Worm (Caenorhabditis elegans) whole organism, L2 larva: ENCODE measurements around the gene sqst-5.

Experiments used
- ceh-82 ChIP-seq: fragments of 150-350 bp; optimal IDR thresholded peaks from 2 replicates; lab custom pipeline; 2014; ENCODE audit warnings: missing biosample characterization, missing genetic modification characterization
- fos-1 ChIP-seq: fragments of 150-350 bp; optimal IDR thresholded peaks from 2 replicates; lab custom pipeline; 2014; ENCODE audit warnings: missing biosample characterization, missing genetic modification characterization
- lin-39 ChIP-seq: fragments of 150-350 bp; optimal IDR thresholded peaks from 2 replicates; lab custom pipeline; 2014; ENCODE audit warnings: missing biosample characterization, missing genetic modification reagents, missing genetic modification characterization
- lsy-2 ChIP-seq, 2 experiments: fragments of 150-350 bp in 1 of 2; sonication (generic microtip) in 1 of 2; optimal IDR thresholded peaks; 2 replicates each; lab custom pipeline; 2014 to 2017; ENCODE audit warnings: missing biosample characterization in 2 of 2, missing genetic modification characterization in 2 of 2
- mdl-1 ChIP-seq, 2 experiments: fragments of 150-350 bp in 1 of 2; sonication (generic microtip) in 1 of 2; optimal IDR thresholded peaks; 2 replicates each; lab custom pipeline; 2017; ENCODE audit warnings: missing biosample characterization in 2 of 2, missing genetic modification characterization in 2 of 2
- nhr-6 ChIP-seq: fragments of 150-350 bp; optimal IDR thresholded peaks from 2 replicates; lab custom pipeline; 2014; ENCODE audit warnings: missing biosample characterization, missing genetic modification characterization
- nhr-77 ChIP-seq: fragments of 150-350 bp; optimal IDR thresholded peaks from 2 replicates; lab custom pipeline; 2014; ENCODE audit warnings: missing biosample characterization, missing genetic modification characterization
- peb-1 ChIP-seq: fragments of 150-350 bp; optimal IDR thresholded peaks from 2 replicates; lab custom pipeline; 2014; ENCODE audit warnings: missing biosample characterization, missing genetic modification characterization
- sem-4 ChIP-seq: fragments of 150-350 bp; optimal IDR thresholded peaks from 2 replicates; lab custom pipeline; 2014; ENCODE audit warnings: missing biosample characterization, missing genetic modification reagents, missing genetic modification characterization
- snpc-4 ChIP-seq: fragments of 150-350 bp; optimal IDR thresholded peaks from 2 replicates; lab custom pipeline; 2014; ENCODE audit warnings: missing biosample characterization, missing genetic modification characterization
- unc-62 ChIP-seq: fragments of 150-350 bp; optimal IDR thresholded peaks from 2 replicates; lab custom pipeline; 2014; ENCODE audit warnings: missing biosample characterization, missing genetic modification reagents, missing genetic modification characterization
- ztf-11 ChIP-seq: sonication (generic microtip); optimal IDR thresholded peaks from 2 replicates; lab custom pipeline; 2017; ENCODE audit warnings: missing biosample characterization, missing genetic modification characterization
- ztf-4 ChIP-seq: fragments of 150-350 bp; optimal IDR thresholded peaks from 2 replicates; lab custom pipeline; 2014; ENCODE audit warnings: missing biosample characterization, missing genetic modification characterization

- TF ChIP-seq nhr-77, result no peak
- TF ChIP-seq snpc-4 (tag; lab: Kevin White, UChicago), result no peak
- no peak for TF ChIP-seq unc-62
- no peak for TF ChIP-seq lsy-2 (tag; optimal IDR thresholded peaks at IDR 0.05; lab: Kevin White, UChicago)
- TF ChIP-seq ztf-11 (tag; lab: Kevin White, UChicago), result no peak
- TF ChIP-seq mdl-1 (tag; optimal IDR thresholded peaks at IDR 0.05; lab: Kevin White, UChicago), result no peak
- TF ChIP-seq ztf-4 (tag; lab: Kevin White, UChicago), result no peak
- TF ChIP-seq fos-1 (tag; lab: Kevin White, UChicago), result no peak
- no peak for TF ChIP-seq lin-39 (tag; lab: Kevin White, UChicago)
- no peak for TF ChIP-seq sem-4 (tag; lab: Kevin White, UChicago)
- no peak for TF ChIP-seq nhr-6 (tag; lab: Kevin White, UChicago)
- TF ChIP-seq ceh-82 (tag; lab: Kevin White, UChicago), result no peak
- no peak for TF ChIP-seq peb-1 (tag; lab: Kevin White, UChicago)
These were observed 36.9 kb upstream of the sqst-5 start for ce11 chrIII:184335-184734.
